Worm (Caenorhabditis elegans) whole organism, young adult: ENCODE measurements around the gene tut-2.
A peak's percentile ranks its signal among the peaks of the same experiment; 100 is the strongest.

Source experiments
- B0019.2 ChIP-seq: fragments of 200-800 bp; sonication (Bioruptor generic); conservative IDR thresholded peaks from 2 replicates; pipeline ENCODE4 v1.3.6; 2022; ENCODE audit warnings: missing genetic modification reagents, missing genetic modification characterization, missing compliant biosample characterization
- C17E4.6 ChIP-seq: fragments of 200-800 bp; sonication (Bioruptor generic); IDR thresholded peaks from 2 replicates; pipeline ENCODE4 v1.3.6; 2022; ENCODE audit warnings: missing genetic modification reagents, missing genetic modification characterization, missing compliant biosample characterization
- F37B4.10 ChIP-seq: fragments of 200-800 bp; sonication (Bioruptor generic); IDR thresholded peaks from 2 replicates; pipeline ENCODE4 v1.3.6; 2022; ENCODE audit warnings: missing genetic modification characterization, missing compliant biosample characterization
- F39B2.1 ChIP-seq: fragments of 200-800 bp; sonication (Bioruptor generic); IDR thresholded peaks from 2 replicates; pipeline ENCODE4 v1.3.6; 2022; ENCODE audit warnings: missing genetic modification reagents, missing genetic modification characterization, missing compliant biosample characterization
- F49E8.2 ChIP-seq: sonication (generic microtip); optimal IDR thresholded peaks from 3 replicates; lab custom pipeline; 2017; ENCODE audit warnings: missing genetic modification characterization, mild to moderate bottlenecking, missing compliant biosample characterization, antibody characterized with exemption, moderate library complexity; ENCODE audit not compliant: insufficient read depth
- F52B5.7 ChIP-seq: sonication (generic microtip); optimal IDR thresholded peaks from 2 replicates; lab custom pipeline; 2016; ENCODE audit warnings: mild to moderate bottlenecking, missing genetic modification characterization, missing compliant biosample characterization
- Y56A3A.18 ChIP-seq: fragments of 200-800 bp; sonication (Bioruptor generic); IDR thresholded peaks from 2 replicates; pipeline ENCODE4 v1.3.6; 2022; ENCODE audit warnings: missing genetic modification reagents, missing genetic modification characterization, missing compliant biosample characterization
- Y67H2A.10 ChIP-seq: fragments of 200-800 bp; sonication (Bioruptor generic); conservative IDR thresholded peaks from 2 replicates; pipeline ENCODE4 v1.3.6; 2022; ENCODE audit warnings: missing genetic modification reagents, missing genetic modification characterization, missing compliant biosample characterization
- Y95B8A.8 ChIP-seq: fragments of 200-800 bp; sonication (Bioruptor generic); IDR thresholded peaks from 2 replicates; pipeline ENCODE4 v1.3.6; 2022; ENCODE audit warnings: missing genetic modification reagents, missing genetic modification characterization, missing compliant biosample characterization
- akir-1 ChIP-seq: fragments of 200-800 bp; sonication (Bioruptor generic); optimal IDR thresholded peaks from 2 replicates; lab custom pipeline; 2018; ENCODE audit warnings: mild to moderate bottlenecking, missing genetic modification characterization, moderate library complexity, missing compliant biosample characterization
- aptf-2 ChIP-seq: fragments of 200-800 bp; sonication (Bioruptor generic); conservative IDR thresholded peaks from 2 replicates; pipeline ENCODE4 v1.3.6; 2022; ENCODE audit warnings: missing genetic modification reagents, missing genetic modification characterization, missing compliant biosample characterization
- bed-2 ChIP-seq: fragments of 200-800 bp; sonication (Bioruptor generic); IDR thresholded peaks from 2 replicates; pipeline ENCODE4 v1.3.6; 2022; ENCODE audit warnings: missing genetic modification reagents, missing genetic modification characterization, missing compliant biosample characterization
- cebp-1 ChIP-seq, 2 experiments: fragments of 200-800 bp in 1 of 2; sonication (Bioruptor generic) in 1 of 2; sonication (generic microtip) in 1 of 2; IDR thresholded peaks in 1 of 2; optimal IDR thresholded peaks in 1 of 2; 2 replicates each; pipeline versions ENCODE4 v1.3.6 to Lab custom; 2017 to 2022; ENCODE audit warnings: missing compliant biosample characterization in 2 of 2, missing genetic modification characterization in 2 of 2, mild to moderate bottlenecking in 1 of 2, missing genetic modification reagents in 1 of 2, moderate library complexity in 1 of 2
- ceh-27 ChIP-seq: fragments of 200-800 bp; sonication (Bioruptor generic); optimal IDR thresholded peaks from 2 replicates; lab custom pipeline; 2018; ENCODE audit warnings: mild to moderate bottlenecking, missing genetic modification characterization, moderate library complexity, missing compliant biosample characterization
- ceh-40 ChIP-seq: fragments of 200-800 bp; sonication (Bioruptor generic); IDR thresholded peaks from 2 replicates; pipeline ENCODE4 v1.3.6; 2022; ENCODE audit warnings: missing genetic modification characterization, missing compliant biosample characterization
- ceh-58 ChIP-seq: fragments of 200-800 bp; sonication (Bioruptor generic); IDR thresholded peaks from 2 replicates; pipeline ENCODE4 v1.3.6; 2022; ENCODE audit warnings: missing genetic modification characterization, missing compliant biosample characterization
- dox-1 ChIP-seq: fragments of 200-800 bp; sonication (Bioruptor generic); IDR thresholded peaks from 2 replicates; pipeline ENCODE4 v1.3.6; 2022; ENCODE audit warnings: missing genetic modification reagents, missing genetic modification characterization, missing compliant biosample characterization
- dpff-1 ChIP-seq: sonication (generic microtip); optimal IDR thresholded peaks from 2 replicates; lab custom pipeline; 2017; ENCODE audit warnings: mild to moderate bottlenecking, missing genetic modification characterization, missing compliant biosample characterization
- egrh-3 ChIP-seq: fragments of 200-800 bp; sonication (Bioruptor generic); IDR thresholded peaks from 2 replicates; pipeline ENCODE4 v1.3.6; 2022; ENCODE audit warnings: missing genetic modification reagents, missing genetic modification characterization, missing compliant biosample characterization
- hmg-1.2 ChIP-seq: fragments of 200-800 bp; sonication (Bioruptor generic); IDR thresholded peaks from 2 replicates; pipeline ENCODE4 v1.3.6; 2022; ENCODE audit warnings: missing genetic modification reagents, missing genetic modification characterization, missing compliant biosample characterization
- hrde-1 ChIP-seq: sonication (generic microtip); optimal IDR thresholded peaks from 2 replicates; lab custom pipeline; 2016; ENCODE audit warnings: missing genetic modification characterization, mild to moderate bottlenecking, missing compliant biosample characterization, moderate library complexity, missing genotype, missing genetic modification reagents, borderline replicate concordance
- lin-26 ChIP-seq: fragments of 200-800 bp; sonication (Bioruptor generic); IDR thresholded peaks from 2 replicates; pipeline ENCODE4 v1.3.6; 2022; ENCODE audit warnings: missing genetic modification reagents, missing genetic modification characterization, missing compliant biosample characterization
- lir-1 ChIP-seq: fragments of 200-800 bp; sonication (Bioruptor generic); conservative IDR thresholded peaks from 2 replicates; pipeline ENCODE4 v1.3.6; 2022; ENCODE audit warnings: missing genetic modification reagents, missing genetic modification characterization, missing compliant biosample characterization
- lsl-1 ChIP-seq: fragments of 200-800 bp; sonication (Bioruptor generic); optimal IDR thresholded peaks from 2 replicates; lab custom pipeline; 2018; ENCODE audit warnings: mild to moderate bottlenecking, missing genetic modification characterization, moderate library complexity, missing compliant biosample characterization
- nfyb-1 ChIP-seq: fragments of 200-800 bp; sonication (Bioruptor generic); IDR thresholded peaks from 2 replicates; pipeline ENCODE4 v1.3.6; 2022; ENCODE audit warnings: missing genetic modification reagents, missing genetic modification characterization, missing compliant biosample characterization
- sea-2 ChIP-seq: fragments of 200-800 bp; sonication (Bioruptor generic); IDR thresholded peaks from 2 replicates; pipeline ENCODE4 v1.3.6; 2022; ENCODE audit warnings: missing genetic modification characterization, missing compliant biosample characterization
- somi-1 ChIP-seq: fragments of 200-800 bp; sonication (Bioruptor generic); optimal IDR thresholded peaks from 2 replicates; lab custom pipeline; 2018; ENCODE audit warnings: mild to moderate bottlenecking, missing genetic modification characterization, missing compliant biosample characterization
- sptf-2 ChIP-seq: fragments of 200-800 bp; sonication (Bioruptor generic); optimal IDR thresholded peaks from 2 replicates; lab custom pipeline; 2018; ENCODE audit warnings: mild to moderate bottlenecking, missing genetic modification characterization, missing compliant biosample characterization
- unc-130 ChIP-seq: sonication (generic microtip); optimal IDR thresholded peaks from 2 replicates; lab custom pipeline; 2016; ENCODE audit warnings: missing genetic modification reagents, missing genetic modification characterization, missing compliant biosample characterization
- ztf-26 ChIP-seq: sonication (generic microtip); optimal IDR thresholded peaks from 2 replicates; lab custom pipeline; 2017; ENCODE audit warnings: missing genetic modification characterization, missing compliant biosample characterization
- ztf-3 ChIP-seq: fragments of 200-800 bp; sonication (Bioruptor generic); optimal IDR thresholded peaks from 2 replicates; lab custom pipeline; 2018; ENCODE audit warnings: mild to moderate bottlenecking, missing genetic modification characterization, missing compliant biosample characterization

The tut-2 gene

ce11 chrV:10664271-10664670 lies 6.2 kb downstream of the tut-2 start:
- TF ChIP-seq sptf-2 (GFP tag; lab: Kevin White, UChicago), result no peak

ce11 chrV:10667284-10667683 lies 9.2 kb downstream of the tut-2 start, which contains the start of gene twk-12:
twk-12 (plus strand) TSS chrV:10667584.
- TF ChIP-seq ceh-40, result no peak
- TF ChIP-seq dpff-1 (tag; lab: Kevin White, UChicago), result no peak
- TF ChIP-seq C17E4.6 (GFP tag; lab: Robert Waterston, UW), result no peak
- no peak for TF ChIP-seq F37B4.10 (GFP tag; lab: Robert Waterston, UW)
- no peak for TF ChIP-seq hmg-1.2 (GFP tag; lab: Robert Waterston, UW)

ce11 chrV:10670817-10671216 lies 12.8 kb downstream of the tut-2 start:
- TF ChIP-seq somi-1 (GFP tag; lab: Kevin White, UChicago) (no peak), unc-130 (GFP tag; lab: Kevin White, UChicago) (no peak)

ce11 chrV:10671618-10672017 lies 13.6 kb downstream of the tut-2 start, which contains the start of gene ceh-22:
ceh-22 (plus strand) TSS chrV:10671918.
- TF ChIP-seq cebp-1 (GFP tag; IDR thresholded peaks at IDR 0.05; lab: Robert Waterston, UW) (no peak), cebp-1 (tag; optimal IDR thresholded peaks at IDR 0.05; lab: Kevin White, UChicago) (no peak), bed-2 (GFP tag; lab: Robert Waterston, UW) (no peak), akir-1 (GFP tag; lab: Kevin White, UChicago) (no peak), B0019.2 (no peak), hmg-1.2 (GFP tag; lab: Robert Waterston, UW) (no peak)

- TF ChIP-seq egrh-3 (GFP tag; lab: Robert Waterston, UW) (no peak), ztf-3 (GFP tag; lab: Kevin White, UChicago) (no peak), ztf-26 (tag; lab: Kevin White, UChicago) (no peak), nfyb-1 (no peak), dox-1 (GFP tag; lab: Robert Waterston, UW) (no peak), lsl-1 (GFP tag; lab: Kevin White, UChicago) (no peak), F49E8.2 (tag; lab: Kevin White, UChicago) (no peak), sea-2 (GFP tag; lab: Robert Waterston, UW) (peak; percentile 69; the same call in 1 of the 2 replicates), ceh-27 (peak; percentile 83), lir-1 (no peak), F39B2.1 (GFP tag; lab: Robert Waterston, UW) (no peak), ceh-58 (GFP tag; lab: Robert Waterston, UW) (no peak)
Observed at ce11 chrV:10672601-10673000, 14.6 kb downstream of the tut-2 start.

ce11 chrV:10675978-10676377 lies 17.9 kb downstream of the tut-2 start:
- TF ChIP-seq lin-26, result no peak
- TF ChIP-seq Y95B8A.8 (GFP tag; lab: Robert Waterston, UW), result no peak
- TF ChIP-seq Y56A3A.18 (GFP tag; lab: Robert Waterston, UW), result no peak
- no peak for TF ChIP-seq aptf-2 (GFP tag; lab: Robert Waterston, UW)
- TF ChIP-seq F52B5.7, result no peak
- TF ChIP-seq Y67H2A.10 (GFP tag; lab: Robert Waterston, UW), result no peak
- no peak for TF ChIP-seq hrde-1
